Worm (Caenorhabditis elegans): ENCODE data around the gene irld-11.

The irld-11 gene

ce11 chrV:1610097-1610496 is 44.8 kb upstream of the irld-11 start, which contains the start of gene nhr-177 (continued):
- no peak for TF ChIP-seq nhr-48 (tag; optimal IDR thresholded peaks at IDR 0.05)
- no peak for TF ChIP-seq dmd-9 (GFP tag; IDR thresholded peaks at IDR 0.05)
- TF ChIP-seq ceh-28 (tag; optimal IDR thresholded peaks at IDR 0.05): no peak
- no peak for TF ChIP-seq gei-8 (GFP tag; optimal IDR thresholded peaks at IDR 0.05)
- peak; percentile 5 for TF ChIP-seq aha-1 (tag)
- no peak for TF ChIP-seq daf-8 (GFP tag; IDR thresholded peaks at IDR 0.05)
- TF ChIP-seq vab-7 (GFP tag; IDR thresholded peaks at IDR 0.05): no peak
- no peak for TF ChIP-seq ceh-62 (tag; optimal IDR thresholded peaks at IDR 0.05)
- no peak for TF ChIP-seq tra-1 (GFP tag; IDR thresholded peaks at IDR 0.05)
- TF ChIP-seq madf-5 (GFP tag; IDR thresholded peaks at IDR 0.05): no peak
- TF ChIP-seq tag-97 (GFP tag; IDR thresholded peaks at IDR 0.05): no peak
- peak; percentile 65 for TF ChIP-seq dve-1 (tag; optimal IDR thresholded peaks at IDR 0.05; ENCODE audit: insufficient read depth)
- no peak for TF ChIP-seq egl-27 (tag; optimal IDR thresholded peaks at IDR 0.05)
- TF ChIP-seq nhr-77 (tag; optimal IDR thresholded peaks at IDR 0.05): peak; percentile 16
- TF ChIP-seq attf-4 (tag; optimal IDR thresholded peaks at IDR 0.05): no peak
- no peak for TF ChIP-seq zfp-2 (tag; optimal IDR thresholded peaks at IDR 0.05)
- TF ChIP-seq lin-38 (GFP tag; IDR thresholded peaks at IDR 0.05): no peak
- no peak for TF ChIP-seq lsy-2 (tag; optimal IDR thresholded peaks at IDR 0.05)
- TF ChIP-seq hlh-11 (tag; optimal IDR thresholded peaks at IDR 0.05): peak; percentile 51
- TF ChIP-seq Y105C5A.15 (GFP tag; IDR thresholded peaks at IDR 0.05): no peak
- no peak for TF ChIP-seq R02D3.7 (tag; optimal IDR thresholded peaks at IDR 0.05)
- TF ChIP-seq mep-1 (tag; optimal IDR thresholded peaks at IDR 0.05): no peak
- TF ChIP-seq nhr-28 (tag; optimal IDR thresholded peaks at IDR 0.05): peak; percentile 89
- TF ChIP-seq ceh-44 (GFP tag; IDR thresholded peaks at IDR 0.05): no peak
- TF ChIP-seq jun-1 (tag; optimal IDR thresholded peaks at IDR 0.05): no peak
- TF ChIP-seq pqm-1 (tag; optimal IDR thresholded peaks at IDR 0.05): peak; percentile 53
- TF ChIP-seq mdt-29 (GFP tag; IDR thresholded peaks at IDR 0.05): no peak
- TF ChIP-seq fkh-10 (GFP tag; optimal IDR thresholded peaks at IDR 0.05): no peak
- TF ChIP-seq nhr-237 (tag; optimal IDR thresholded peaks at IDR 0.05): no peak
- no peak for TF ChIP-seq ctbp-1 (GFP tag; IDR thresholded peaks at IDR 0.05)
- no peak for TF ChIP-seq snpc-4 (tag; optimal IDR thresholded peaks at IDR 0.05)
- no peak for TF ChIP-seq nhr-42 (GFP tag; IDR thresholded peaks at IDR 0.05)
- no peak for TF ChIP-seq daf-19 (GFP tag; conservative IDR thresholded peaks at IDR 0.05)
- TF ChIP-seq unc-130 (GFP tag; optimal IDR thresholded peaks at IDR 0.05): no peak
- TF ChIP-seq nhr-102 (tag; optimal IDR thresholded peaks at IDR 0.05): peak; percentile 36
- TF ChIP-seq daf-12 (tag; optimal IDR thresholded peaks at IDR 0.05): no peak
- TF ChIP-seq dpl-1 (GFP tag; optimal IDR thresholded peaks at IDR 0.05): no peak
- no peak for TF ChIP-seq duxl-1 (tag; optimal IDR thresholded peaks at IDR 0.05; ENCODE audit: poor library complexity)
- no peak for TF ChIP-seq pha-4 (GFP tag; IDR thresholded peaks at IDR 0.05)
- no peak for TF ChIP-seq pha-4 (tag; optimal IDR thresholded peaks at IDR 0.05)
- no peak for TF ChIP-seq nhr-11 (tag; optimal IDR thresholded peaks at IDR 0.05)
- no peak for TF ChIP-seq ama-1 (optimal IDR thresholded peaks at IDR 0.05)
- no peak for TF ChIP-seq fos-1 (tag; optimal IDR thresholded peaks at IDR 0.05)
- no peak for TF ChIP-seq ceh-82 (tag; optimal IDR thresholded peaks at IDR 0.05)
- TF ChIP-seq unc-62 (GFP tag; optimal IDR thresholded peaks at IDR 0.05 in 1 of 2): peak in 1 of 2 experiments; percentile 35
- no peak for TF ChIP-seq unc-62 (tag; optimal IDR thresholded peaks at IDR 0.05)
- TF ChIP-seq lin-1 (GFP tag; IDR thresholded peaks at IDR 0.05): no peak
